Fruit fly (Drosophila melanogaster) whole organism, embryonic: ENCODE measurements around the gene AMPdeam.
A peak's percentile ranks its signal among the peaks of the same experiment; 100 is the strongest.

Source experiments
- Abd-B ChIP-seq: fragments of 200-800 bp; sonication (Bioruptor generic); optimal IDR thresholded peaks from 2 replicates; lab custom pipeline; 2018; ENCODE audit warnings: missing biosample characterization, mild to moderate bottlenecking, missing genetic modification characterization, moderate library complexity
- Asciz ChIP-seq: fragments of 200-800 bp; sonication (Bioruptor generic); optimal IDR thresholded peaks from 2 replicates; lab custom pipeline; 2017; ENCODE audit warnings: missing biosample characterization, mild to moderate bottlenecking, missing genetic modification characterization, missing genetic modification reagents
- CG10147 ChIP-seq: fragments of 200-800 bp; sonication (Bioruptor generic); optimal IDR thresholded peaks from 2 replicates; lab custom pipeline; 2019; ENCODE audit warnings: missing biosample characterization, mild to moderate bottlenecking, missing genetic modification characterization, moderate library complexity
- CG1024 ChIP-seq: fragments of 200-800 bp; sonication (Bioruptor generic); IDR thresholded peaks from 2 replicates; pipeline ENCODE4 v1.3.6; 2022; ENCODE audit warnings: missing biosample characterization, missing genetic modification characterization
- CG10654 ChIP-seq: fragments of 200-800 bp; sonication (Bioruptor generic); optimal IDR thresholded peaks from 2 replicates; lab custom pipeline; 2016; ENCODE audit warnings: missing biosample characterization, missing genetic modification characterization
- CG10979 ChIP-seq: fragments of 200-800 bp; sonication (Bioruptor generic); optimal IDR thresholded peaks from 2 replicates; lab custom pipeline; 2018; ENCODE audit warnings: missing biosample characterization, mild to moderate bottlenecking, missing genetic modification characterization, moderate library complexity
- CG11504 ChIP-seq: fragments of 200-800 bp; sonication (Bioruptor generic); optimal IDR thresholded peaks from 3 replicates; lab custom pipeline; 2019; ENCODE audit warnings: missing biosample characterization, mild to moderate bottlenecking, missing genetic modification characterization, moderate library complexity
- CG1233 ChIP-seq: fragments of 200-800 bp; sonication (Bioruptor generic); optimal IDR thresholded peaks from 4 replicates; lab custom pipeline; 2018; ENCODE audit warnings: missing biosample characterization, mild to moderate bottlenecking, missing genetic modification characterization
- CG13775 ChIP-seq: fragments of 200-800 bp; sonication (Bioruptor generic); optimal IDR thresholded peaks from 3 replicates; lab custom pipeline; 2017; ENCODE audit warnings: missing biosample characterization, mild to moderate bottlenecking, missing genetic modification characterization
- CG15514 ChIP-seq: fragments of 200-800 bp; sonication (Bioruptor generic); optimal IDR thresholded peaks from 3 replicates; lab custom pipeline; 2017; ENCODE audit warnings: missing biosample characterization, missing genetic modification characterization, mild to moderate bottlenecking, moderate library complexity, missing genetic modification reagents
- CG16779 ChIP-seq: fragments of 200-800 bp; sonication (Bioruptor generic); IDR thresholded peaks from 2 replicates; pipeline ENCODE4 v1.3.6; 2022; ENCODE audit warnings: missing biosample characterization, missing genetic modification characterization
- CG17612 ChIP-seq: fragments of 200-800 bp; sonication (Bioruptor generic); IDR thresholded peaks from 2 replicates; pipeline ENCODE4 v1.3.6; 2022; ENCODE audit warnings: missing biosample characterization, missing genetic modification characterization
- CG2678 ChIP-seq: fragments of 200-800 bp; sonication (Bioruptor generic); optimal IDR thresholded peaks from 3 replicates; lab custom pipeline; 2019; ENCODE audit warnings: missing biosample characterization, mild to moderate bottlenecking, missing genetic modification characterization, moderate library complexity
- CG2875 ChIP-seq: fragments of 200-800 bp; sonication (Bioruptor generic); optimal IDR thresholded peaks from 2 replicates; lab custom pipeline; 2017; ENCODE audit warnings: missing biosample characterization, mild to moderate bottlenecking, missing genetic modification characterization, missing genetic modification reagents
- CG31441 ChIP-seq: fragments of 200-800 bp; sonication (Bioruptor generic); IDR thresholded peaks from 2 replicates; pipeline ENCODE4 v1.3.6; 2022; ENCODE audit warnings: missing biosample characterization, missing genetic modification characterization
- CG34224 ChIP-seq: fragments of 200-800 bp; sonication (Bioruptor generic); IDR thresholded peaks from 3 replicates; pipeline ENCODE4 v1.3.6; 2022; ENCODE audit warnings: missing biosample characterization, missing genetic modification characterization; ENCODE audit not compliant: partially characterized antibody
- CG3847 ChIP-seq: fragments of 200-800 bp; sonication (Bioruptor generic); IDR thresholded peaks from 2 replicates; pipeline ENCODE4 v1.3.6; 2022; ENCODE audit warnings: missing biosample characterization, missing genetic modification characterization
- CG4360 ChIP-seq: fragments of 200-800 bp; sonication (Bioruptor generic); IDR thresholded peaks from 2 replicates; pipeline ENCODE4 v1.3.6; 2022; ENCODE audit warnings: missing biosample characterization, missing genetic modification characterization
- CG4404 ChIP-seq: fragments of 200-800 bp; sonication (Bioruptor generic); IDR thresholded peaks from 2 replicates; pipeline ENCODE4 v1.3.6; 2022; ENCODE audit warnings: missing biosample characterization, missing genetic modification characterization
- CG7556 ChIP-seq: fragments of 200-800 bp; sonication (Bioruptor generic); optimal IDR thresholded peaks from 2 replicates; lab custom pipeline; 2017; ENCODE audit warnings: missing biosample characterization, mild to moderate bottlenecking, missing genetic modification characterization
- CG8944 ChIP-seq: fragments of 200-800 bp; sonication (Bioruptor generic); optimal IDR thresholded peaks from 3 replicates; lab custom pipeline; 2016; ENCODE audit warnings: missing biosample characterization, missing genetic modification characterization
- Camta ChIP-seq: fragments of 200-800 bp; sonication (Bioruptor generic); optimal IDR thresholded peaks from 2 replicates; lab custom pipeline; 2016; ENCODE audit warnings: missing biosample characterization, missing genetic modification characterization
- CkIIα-i1 ChIP-seq: fragments of 200-800 bp; sonication (Bioruptor generic); IDR thresholded peaks from 2 replicates; pipeline ENCODE4 v1.3.6; 2022; ENCODE audit warnings: missing biosample characterization, missing genetic modification characterization
- D ChIP-seq, 2 experiments: fragments of 200-800 bp in 1 of 2; fragments of >200 bp in 1 of 2; sonication (Bioruptor generic) in 1 of 2; optimal IDR thresholded peaks; 2 replicates in 1 of 2; 3 replicates in 1 of 2; lab custom pipeline; 2017; ENCODE audit warnings: mild to moderate bottlenecking in 1 of 2, missing biosample characterization in 1 of 2, missing genetic modification characterization in 1 of 2, missing genetic modification reagents in 1 of 2
- Eip74EF ChIP-seq, 2 experiments: fragments of 200-800 bp in 1 of 2; fragments of >200 bp in 1 of 2; sonication (Bioruptor generic) in 1 of 2; optimal IDR thresholded peaks; 2 replicates each; lab custom pipeline; 2017 to 2019; ENCODE audit warnings: missing biosample characterization in 2 of 2, missing genetic modification characterization in 2 of 2, mild to moderate bottlenecking in 1 of 2, moderate library complexity in 1 of 2
- HHEX ChIP-seq: fragments of 200-800 bp; sonication (Bioruptor generic); optimal IDR thresholded peaks from 3 replicates; lab custom pipeline; 2017; ENCODE audit warnings: missing biosample characterization, mild to moderate bottlenecking, missing genetic modification characterization, missing genetic modification reagents
- Hand ChIP-seq: fragments of 200-800 bp; sonication (Bioruptor generic); optimal IDR thresholded peaks from 2 replicates; lab custom pipeline; 2017; ENCODE audit warnings: mild to moderate bottlenecking, missing biosample characterization, missing genetic modification reagents, missing genetic modification characterization
- Hr51 ChIP-seq, 2 experiments: fragments of 200-800 bp; sonication (Bioruptor generic); optimal IDR thresholded peaks; 2 replicates in 1 of 2; 3 replicates in 1 of 2; lab custom pipeline; 2016 to 2018; ENCODE audit warnings: missing biosample characterization in 2 of 2, missing genetic modification characterization in 2 of 2, mild to moderate bottlenecking in 1 of 2, moderate library complexity in 1 of 2
- Hsf ChIP-seq: fragments of 200-800 bp; sonication (Bioruptor generic); optimal IDR thresholded peaks from 3 replicates; lab custom pipeline; 2016; ENCODE audit warnings: missing biosample characterization, missing genetic modification characterization
- Meics ChIP-seq: fragments of 200-800 bp; sonication (Bioruptor generic); optimal IDR thresholded peaks from 2 replicates; lab custom pipeline; 2017; ENCODE audit warnings: missing biosample characterization, mild to moderate bottlenecking, missing genetic modification characterization
- Oli ChIP-seq: fragments of 200-800 bp; sonication (Bioruptor generic); optimal IDR thresholded peaks from 2 replicates; lab custom pipeline; 2018; ENCODE audit warnings: missing biosample characterization, mild to moderate bottlenecking, missing genetic modification characterization, moderate library complexity
- Ptx1 ChIP-seq: fragments of 200-800 bp; sonication (Bioruptor generic); IDR thresholded peaks from 2 replicates; pipeline ENCODE4 v1.3.6; 2022; ENCODE audit warnings: missing biosample characterization, missing genetic modification characterization
- Vsx1 ChIP-seq: fragments of 200-800 bp; sonication (Bioruptor generic); optimal IDR thresholded peaks from 2 replicates; lab custom pipeline; 2017; ENCODE audit warnings: missing biosample characterization, mild to moderate bottlenecking, missing genetic modification characterization, missing genetic modification reagents
- Xrp1 ChIP-seq: fragments of 200-800 bp; sonication (Bioruptor generic); IDR thresholded peaks from 2 replicates; pipeline ENCODE4 v1.3.6; 2022; ENCODE audit warnings: missing biosample characterization, missing genetic modification characterization
- btn ChIP-seq: fragments of 200-800 bp; sonication (Bioruptor generic); optimal IDR thresholded peaks from 2 replicates; lab custom pipeline; 2016; ENCODE audit warnings: missing biosample characterization, missing genetic modification characterization
- chn ChIP-seq: fragments of 200-800 bp; sonication (Bioruptor generic); optimal IDR thresholded peaks from 2 replicates; lab custom pipeline; 2016; ENCODE audit warnings: missing biosample characterization, missing genetic modification characterization
- dysf ChIP-seq: fragments of 200-800 bp; sonication (Bioruptor generic); IDR thresholded peaks from 3 replicates; pipeline ENCODE4 v1.3.6; 2022; ENCODE audit warnings: missing biosample characterization, missing genetic modification characterization
- ems ChIP-seq: fragments of 200-800 bp; sonication (Bioruptor generic); optimal IDR thresholded peaks from 3 replicates; lab custom pipeline; 2016; ENCODE audit warnings: missing biosample characterization, missing genetic modification characterization
- ftz-f1 ChIP-seq: fragments of 200-800 bp; sonication (Bioruptor generic); optimal IDR thresholded peaks from 2 replicates; lab custom pipeline; 2016; ENCODE audit warnings: missing biosample characterization, missing genetic modification characterization
- grau ChIP-seq: fragments of 200-800 bp; optimal IDR thresholded peaks from 3 replicates; lab custom pipeline; 2019; ENCODE audit warnings: missing biosample characterization, mild to moderate bottlenecking, missing genetic modification characterization, moderate library complexity
- ind ChIP-seq: fragments of 200-800 bp; sonication (Bioruptor generic); optimal IDR thresholded peaks from 3 replicates; lab custom pipeline; 2016; ENCODE audit warnings: missing biosample characterization, missing genetic modification characterization
- lola ChIP-seq, 3 experiments: fragments of >200 bp in 2 of 3; fragments of 200-800 bp in 1 of 3; sonication (Bioruptor generic) in 1 of 3; optimal IDR thresholded peaks; 2 replicates each; lab custom pipeline; 2017 to 2019; ENCODE audit warnings: missing biosample characterization in 3 of 3, missing genetic modification characterization in 3 of 3, mild to moderate bottlenecking in 1 of 3, moderate library complexity in 1 of 3
- pnt ChIP-seq: fragments of 200-800 bp; sonication (Bioruptor generic); optimal IDR thresholded peaks from 3 replicates; lab custom pipeline; 2016; ENCODE audit warnings: missing biosample characterization, missing genetic modification characterization
- pros ChIP-seq: fragments of 200-800 bp; sonication (Bioruptor generic); optimal IDR thresholded peaks from 3 replicates; lab custom pipeline; 2019; ENCODE audit warnings: missing biosample characterization, mild to moderate bottlenecking, missing genetic modification characterization, moderate library complexity
- slp2 ChIP-seq: fragments of 200-800 bp; sonication (Bioruptor generic); optimal IDR thresholded peaks from 2 replicates; lab custom pipeline; 2016; ENCODE audit warnings: missing biosample characterization, missing genetic modification characterization
- wdn ChIP-seq: fragments of 200-800 bp; sonication (Bioruptor generic); IDR thresholded peaks from 2 replicates; pipeline ENCODE4 v1.3.6; 2022; ENCODE audit warnings: missing biosample characterization, missing genetic modification characterization

Gene AMPdeam

dm6 chrX:13783958-13784907 is 61.4 kb downstream of the AMPdeam start (continued):
- TF ChIP-seq CG2678 (tag; lab: Kevin White, UChicago): peak; percentile 69
- TF ChIP-seq Hsf: peak; percentile 65
- TF ChIP-seq pnt (GFP tag; lab: Kevin White, UChicago): peak; percentile 14
- no peak for TF ChIP-seq slp2 (GFP tag; lab: Kevin White, UChicago)
- TF ChIP-seq CG17612 (GFP tag; lab: Robert Waterston, UW): no peak
- TF ChIP-seq wdn: no peak
- peak; percentile 1 for TF ChIP-seq Abd-B (GFP tag; lab: Kevin White, UChicago)
- TF ChIP-seq CG15514: peak; percentile 18
- peak; percentile 32 for TF ChIP-seq chn (GFP tag; lab: Kevin White, UChicago)
- TF ChIP-seq btn: no peak
- peak; percentile 53 for TF ChIP-seq Camta (GFP tag; lab: Kevin White, UChicago)
- peak; percentile 36 for TF ChIP-seq CG8944
- TF ChIP-seq D (optimal IDR thresholded peaks at IDR 0.05; lab: Kevin White, UChicago): no peak
- peak; percentile 47 for TF ChIP-seq D (GFP tag; optimal IDR thresholded peaks at IDR 0.05; lab: Kevin White, UChicago)
- TF ChIP-seq pros: peak; percentile 47
- peak; percentile 35; the same call in 1 of the 2 replicates for TF ChIP-seq CG3847
- TF ChIP-seq Oli: peak; percentile 76
- TF ChIP-seq CG16779: no peak
- peak; percentile 12 for TF ChIP-seq ftz-f1
- TF ChIP-seq ind: peak; percentile 59
- TF ChIP-seq CG10654 (GFP tag; lab: Kevin White, UChicago): peak; percentile 24
- TF ChIP-seq CG34224 (GFP tag; lab: Robert Waterston, UW): no peak
- TF ChIP-seq HHEX (GFP tag; lab: Kevin White, UChicago): peak; percentile 15
- peak; percentile 78 for TF ChIP-seq CG11504 (tag; lab: Kevin White, UChicago)
- peak; percentile 74 for TF ChIP-seq CG10979
- 0 out of 2 replicates have a peak, but pooled peaks have one; percentile 7 for TF ChIP-seq CG4404 (GFP tag; lab: Robert Waterston, UW)
- no peak for TF ChIP-seq CkIIα-i1 (GFP tag; lab: Robert Waterston, UW)
- peak; percentile 56 for TF ChIP-seq Xrp1 (GFP tag; lab: Robert Waterston, UW)
- peak; percentile 42 for TF ChIP-seq CG2875 (GFP tag; lab: Kevin White, UChicago)
- peak in 1 of 3 experiments; percentile 56 for TF ChIP-seq lola (GFP tag; optimal IDR thresholded peaks at IDR 0.05; lab: Kevin White, UChicago)
- peak; percentile 49 for TF ChIP-seq grau (tag; lab: Kevin White, UChicago)
- no peak for TF ChIP-seq CG10147 (GFP tag; lab: Kevin White, UChicago)
- peak in 1 of 2 experiments; percentile 63 for TF ChIP-seq Hr51 (GFP tag; optimal IDR thresholded peaks at IDR 0.05; lab: Kevin White, UChicago)
- peak; percentile 73 for TF ChIP-seq CG31441 (GFP tag; lab: Robert Waterston, UW)
- TF ChIP-seq ems (GFP tag; lab: Kevin White, UChicago): peak; percentile 44
- TF ChIP-seq Meics (GFP tag; lab: Kevin White, UChicago): peak; percentile 33
- peak; percentile 67 for TF ChIP-seq dysf (GFP tag; lab: Robert Waterston, UW)
- peak; percentile 58 for TF ChIP-seq CG7556
- peak in 1 of 2 experiments; percentile 15 for TF ChIP-seq Eip74EF (GFP tag; optimal IDR thresholded peaks at IDR 0.05; lab: Kevin White, UChicago)
- TF ChIP-seq CG1024: no peak
- TF ChIP-seq Vsx1 (GFP tag; lab: Kevin White, UChicago): peak; percentile 86
- TF ChIP-seq Asciz (GFP tag; lab: Kevin White, UChicago): peak; percentile 61
- TF ChIP-seq CG4360: 0 out of 2 replicates have a peak, but pooled peaks have one; percentile 26
- TF ChIP-seq Hand (GFP tag; lab: Kevin White, UChicago): peak; percentile 36
- no peak for TF ChIP-seq CG1233 (GFP tag; lab: Kevin White, UChicago)
- TF ChIP-seq CG13775: peak; percentile 16
- TF ChIP-seq Ptx1: peak; percentile 50
